Fruit fly (Drosophila melanogaster): ENCODE data around the gene Atg3.
A peak's percentile ranks its signal among the peaks of the same experiment; 100 is the strongest.

Atg3 gene

dm6 chr3L:18768788-18769707 lies 20.6 kb downstream of the Atg3 start (continued):
- no peak for TF ChIP-seq mirr (GFP tag; optimal IDR thresholded peaks at IDR 0.05)
- TF ChIP-seq sqz (GFP tag; optimal IDR thresholded peaks at IDR 0.05) = peak; percentile 70
- no peak for TF ChIP-seq gfzf (GFP tag; optimal IDR thresholded peaks at IDR 0.05)
- 0 out of 3 replicates have a peak, but pooled peaks have one; percentile 30 for TF ChIP-seq CG3726 (GFP tag; IDR thresholded peaks at IDR 0.05)
- 0 out of 2 replicates have a peak, but pooled peaks have one; percentile 34 for TF ChIP-seq ara (GFP tag; IDR thresholded peaks at IDR 0.05)
- TF ChIP-seq CG5245 (GFP tag; optimal IDR thresholded peaks at IDR 0.05) = peak; percentile 41
- no peak for TF ChIP-seq CG33557 (GFP tag; optimal IDR thresholded peaks at IDR 0.05)
- peak; percentile 50 for TF ChIP-seq pnt (GFP tag; optimal IDR thresholded peaks at IDR 0.05)
- no peak for TF ChIP-seq bbx (GFP tag; IDR thresholded peaks at IDR 0.05; ENCODE audit: partially characterized antibody)

- TF ChIP-seq vnd (GFP tag; IDR thresholded peaks at IDR 0.05; ENCODE audit: partially characterized antibody) (0 out of 3 replicates have a peak, but pooled peaks have one; percentile 21), ATbp (GFP tag; optimal IDR thresholded peaks at IDR 0.05) (no peak), nau (GFP tag; optimal IDR thresholded peaks at IDR 0.05) (no peak), CG8281 (tag; optimal IDR thresholded peaks at IDR 0.05) (peak; percentile 98)
These were observed 21.3 kb downstream of the Atg3 start for dm6 chr3L:18769782-18770181.

dm6 chr3L:18771095-18772013 lies 22.9 kb downstream of the Atg3 start:
- TF ChIP-seq trem (tag; optimal IDR thresholded peaks at IDR 0.05) (peak; percentile 8), CG13775 (GFP tag; optimal IDR thresholded peaks at IDR 0.05) (no peak), CG13894 (tag; optimal IDR thresholded peaks at IDR 0.05) (no peak), hkb (optimal IDR thresholded peaks at IDR 0.05) (no peak), hkb (GFP tag; IDR thresholded peaks at IDR 0.05) (0 out of 2 replicates have a peak, but pooled peaks have one; percentile 12), psq (GFP tag; optimal IDR thresholded peaks at IDR 0.05) (peak; percentile 26), Mes4 (GFP tag; optimal IDR thresholded peaks at IDR 0.05) (no peak), CG12219 (GFP tag; optimal IDR thresholded peaks at IDR 0.05) (no peak), CG17359 (tag; optimal IDR thresholded peaks at IDR 0.05) (peak; percentile 37), CG17829 (tag; optimal IDR thresholded peaks at IDR 0.05) (no peak), rib (GFP tag; IDR thresholded peaks at IDR 0.05) (peak; percentile 38; the same call in 1 of the 2 replicates), CG15601 (tag; optimal IDR thresholded peaks at IDR 0.05) (peak; percentile 58), lab (GFP tag; optimal IDR thresholded peaks at IDR 0.05) (peak; percentile 33), CG34422 (GFP tag; IDR thresholded peaks at IDR 0.05) (peak; percentile 36; the same call in 1 of the 3 replicates), Spps (tag; optimal IDR thresholded peaks at IDR 0.05) (peak; percentile 46), CG32772 (GFP tag; IDR thresholded peaks at IDR 0.05) (peak; percentile 55; the same call in 1 of the 2 replicates), ci (GFP tag; IDR thresholded peaks at IDR 0.05) (peak; percentile 55; the same call in 2 of the 3 replicates), fd64A (GFP tag; optimal IDR thresholded peaks at IDR 0.05) (peak; percentile 55), nerfin-1 (tag; optimal IDR thresholded peaks at IDR 0.05) (no peak), CG8281 (tag; optimal IDR thresholded peaks at IDR 0.05) (peak; percentile 0), chn (GFP tag; optimal IDR thresholded peaks at IDR 0.05) (peak; percentile 57), CG3847 (GFP tag; IDR thresholded peaks at IDR 0.05) (no peak), CG8478 (optimal IDR thresholded peaks at IDR 0.05) (peak; percentile 73), CG17328 (GFP tag; IDR thresholded peaks at IDR 0.05) (0 out of 2 replicates have a peak, but pooled peaks have one; percentile 26), CrebB (tag; optimal IDR thresholded peaks at IDR 0.05) (peak; percentile 15), Trl (optimal IDR thresholded peaks at IDR 0.05) (peak; percentile 77 to 92), Trl (GFP tag; optimal IDR thresholded peaks at IDR 0.05) (peak; percentile 62), CG42726 (GFP tag; IDR thresholded peaks at IDR 0.05; ENCODE audit: partially characterized antibody) (0 out of 2 replicates have a peak, but pooled peaks have one; percentile 9), Xrp1 (GFP tag; IDR thresholded peaks at IDR 0.05) (peak; percentile 12), ken (GFP tag; IDR thresholded peaks at IDR 0.05) (no peak; the same call in 2 of the 3 replicates), Dek (tag; optimal IDR thresholded peaks at IDR 0.05) (no peak)

Measured in whole organism, embryonic.